Worm (Caenorhabditis elegans): ENCODE data around the gene F08G12.1.

F08G12.1 gene

DNA sequence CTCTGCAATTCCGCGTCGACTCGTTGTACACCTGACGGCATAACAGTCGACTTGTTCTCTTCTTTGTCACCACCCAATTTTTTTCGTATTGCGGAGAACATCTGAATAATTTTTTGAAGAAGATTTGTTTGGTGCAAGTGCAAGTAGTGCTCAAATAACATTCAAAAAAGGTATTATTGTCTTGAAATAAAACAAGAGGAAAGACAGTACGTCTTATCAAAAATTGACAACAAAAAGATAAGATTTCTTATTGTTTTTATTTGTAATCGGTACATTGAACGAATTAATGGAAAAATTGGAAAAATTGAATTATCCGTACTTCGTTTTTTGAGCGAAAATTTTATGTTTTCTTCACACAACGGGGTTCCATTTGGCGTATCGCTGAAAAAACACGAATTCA is at the start of gene F08G12.1:
TSS of gene F08G12.1 (minus strand) at position 101 of the 400 bp plus-strand sequence.
- no peak for TF ChIP-seq unc-62 (GFP tag; optimal IDR thresholded peaks at IDR 0.05 in 1 of 2)
- no peak for TF ChIP-seq unc-62 (tag; optimal IDR thresholded peaks at IDR 0.05)
- TF ChIP-seq mxl-3 (GFP tag; optimal IDR thresholded peaks at IDR 0.05): no peak
- no peak for TF ChIP-seq nhr-77 (tag; optimal IDR thresholded peaks at IDR 0.05)
- TF ChIP-seq fos-1 (tag; optimal IDR thresholded peaks at IDR 0.05): no peak
- no peak for TF ChIP-seq nhr-237 (tag; optimal IDR thresholded peaks at IDR 0.05)
- no peak for TF ChIP-seq fkh-10 (GFP tag; optimal IDR thresholded peaks at IDR 0.05)
- TF ChIP-seq zfp-2 (tag; optimal IDR thresholded peaks at IDR 0.05): no peak
- no peak for TF ChIP-seq dpl-1 (GFP tag; optimal IDR thresholded peaks at IDR 0.05)
- TF ChIP-seq dve-1 (tag; optimal IDR thresholded peaks at IDR 0.05; ENCODE audit: insufficient read depth): no peak
- TF ChIP-seq hlh-30 (tag; optimal IDR thresholded peaks at IDR 0.05; ENCODE audit: insufficient read depth): no peak
- TF ChIP-seq skn-1 (tag; optimal IDR thresholded peaks at IDR 0.05): no peak
- no peak for TF ChIP-seq dmd-8 (GFP tag; IDR thresholded peaks at IDR 0.05)
- TF ChIP-seq cey-2 (tag; optimal IDR thresholded peaks at IDR 0.05; ENCODE audit: borderline replicate concordance, insufficient read depth): no peak
- TF ChIP-seq nhr-102 (tag; optimal IDR thresholded peaks at IDR 0.05): no peak
- no peak for TF ChIP-seq duxl-1 (tag; optimal IDR thresholded peaks at IDR 0.05; ENCODE audit: poor library complexity)

DNA sequence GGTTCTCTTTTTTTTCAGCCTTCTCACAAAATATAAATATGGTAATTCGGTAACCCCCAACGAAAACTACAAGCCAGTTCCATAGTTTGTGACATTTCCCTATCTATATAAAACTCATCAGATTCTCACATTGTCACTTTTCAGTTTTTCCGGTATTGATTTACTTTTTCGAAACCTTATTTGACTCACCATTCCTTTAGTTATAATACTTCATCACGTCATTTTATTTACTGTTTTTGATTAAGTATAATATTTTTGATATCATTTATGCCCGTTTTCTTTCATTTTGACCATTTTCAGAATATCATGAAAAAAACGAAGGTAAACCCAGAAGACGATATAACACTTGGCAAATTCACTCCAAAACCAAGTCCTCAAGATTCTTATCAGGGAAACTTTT is 46.2 kb upstream of the F08G12.1 start, which contains the start of gene pgp-3:
TSS of gene pgp-3 (plus strand) at position 301 of the 400 bp plus-strand sequence.
- TF ChIP-seq Y105C5A.15 (GFP tag; IDR thresholded peaks at IDR 0.05) (no peak), gei-8 (GFP tag; optimal IDR thresholded peaks at IDR 0.05) (no peak), nhr-28 (tag; optimal IDR thresholded peaks at IDR 0.05) (no peak), nhr-10 (tag; optimal IDR thresholded peaks at IDR 0.05) (no peak), Y48G9A.11 (GFP tag; IDR thresholded peaks at IDR 0.05) (no peak), dmd-6 (GFP tag; IDR thresholded peaks at IDR 0.05) (no peak), T20F7.1 (GFP tag; optimal IDR thresholded peaks at IDR 0.05) (no peak), snpc-1.2 (GFP tag; IDR thresholded peaks at IDR 0.05) (no peak), daf-8 (GFP tag; IDR thresholded peaks at IDR 0.05) (no peak), mxl-3 (GFP tag; optimal IDR thresholded peaks at IDR 0.05) (no peak), ZK546.5 (tag; optimal IDR thresholded peaks at IDR 0.05) (no peak), ZK337.2 (GFP tag; IDR thresholded peaks at IDR 0.05) (no peak), daf-16 (GFP tag; optimal IDR thresholded peaks at IDR 0.05) (no peak), daf-16 (tag; optimal IDR thresholded peaks at IDR 0.05) (no peak), ceh-44 (GFP tag; IDR thresholded peaks at IDR 0.05) (no peak), fos-1 (tag; optimal IDR thresholded peaks at IDR 0.05) (no peak)

DNA sequence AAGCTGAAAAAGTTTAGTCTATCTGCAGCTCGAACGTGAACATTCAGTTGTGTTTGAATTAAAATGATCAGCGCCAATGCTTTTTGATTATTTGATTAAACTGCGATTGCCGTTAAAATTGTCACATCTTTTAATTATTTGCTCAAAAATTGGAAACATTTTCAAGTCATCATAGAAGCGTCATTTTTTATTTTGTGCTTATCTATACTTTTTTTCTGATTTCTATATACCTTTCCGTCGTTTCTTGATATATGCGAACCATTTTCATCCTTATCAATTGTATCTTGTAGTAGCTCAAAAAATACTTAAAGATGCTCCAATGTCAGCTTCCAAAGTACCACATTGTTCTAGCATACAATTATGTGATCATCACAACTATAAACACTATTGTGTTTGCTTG is 45.6 kb upstream of the F08G12.1 start:
- TF ChIP-seq T26A8.4 (GFP tag; IDR thresholded peaks at IDR 0.05) (no peak), arid-1 (GFP tag; conservative IDR thresholded peaks at IDR 0.05) (no peak), egl-27 (tag; optimal IDR thresholded peaks at IDR 0.05) (no peak), daf-12 (tag; optimal IDR thresholded peaks at IDR 0.05) (no peak), lin-13 (GFP tag; optimal IDR thresholded peaks at IDR 0.05) (no peak), pha-4 (GFP tag; IDR thresholded peaks at IDR 0.05) (no peak), pha-4 (tag; optimal IDR thresholded peaks at IDR 0.05) (no peak), nhr-42 (GFP tag; IDR thresholded peaks at IDR 0.05) (no peak), aha-1 (tag) (no peak), fkh-10 (GFP tag; optimal IDR thresholded peaks at IDR 0.05) (no peak), hlh-30 (tag; optimal IDR thresholded peaks at IDR 0.05; ENCODE audit: insufficient read depth) (no peak), hlh-11 (tag; optimal IDR thresholded peaks at IDR 0.05) (peak; percentile 59), daf-16 (GFP tag; optimal IDR thresholded peaks at IDR 0.05) (no peak), daf-16 (tag; optimal IDR thresholded peaks at IDR 0.05) (peak; percentile 16), vab-7 (GFP tag; IDR thresholded peaks at IDR 0.05) (no peak), pqm-1 (tag; optimal IDR thresholded peaks at IDR 0.05) (peak; percentile 54), egl-43 (GFP tag; IDR thresholded peaks at IDR 0.05) (no peak), nhr-28 (tag; optimal IDR thresholded peaks at IDR 0.05) (peak; percentile 97), mdl-1 (tag; optimal IDR thresholded peaks at IDR 0.05) (no peak), ceh-44 (GFP tag; IDR thresholded peaks at IDR 0.05) (no peak), nhr-77 (tag; optimal IDR thresholded peaks at IDR 0.05) (peak; percentile 26), lir-3 (tag; optimal IDR thresholded peaks at IDR 0.05) (no peak), daf-8 (GFP tag; IDR thresholded peaks at IDR 0.05) (no peak), unc-62 (GFP tag; optimal IDR thresholded peaks at IDR 0.05 in 1 of 2) (no peak), unc-62 (tag; optimal IDR thresholded peaks at IDR 0.05) (no peak), Y75B8A.6 (GFP tag; IDR thresholded peaks at IDR 0.05) (no peak), snpc-1.2 (GFP tag; IDR thresholded peaks at IDR 0.05) (no peak), lin-39 (tag; optimal IDR thresholded peaks at IDR 0.05) (no peak), nhr-102 (tag; optimal IDR thresholded peaks at IDR 0.05) (no peak), ama-1 (optimal IDR thresholded peaks at IDR 0.05) (no peak), Y5F2A.4 (GFP tag; optimal IDR thresholded peaks at IDR 0.05) (no peak)

All from whole organism, L4 larva.